Worm (Caenorhabditis elegans): ENCODE results near the gene Y71H2AL.4.

DNA sequence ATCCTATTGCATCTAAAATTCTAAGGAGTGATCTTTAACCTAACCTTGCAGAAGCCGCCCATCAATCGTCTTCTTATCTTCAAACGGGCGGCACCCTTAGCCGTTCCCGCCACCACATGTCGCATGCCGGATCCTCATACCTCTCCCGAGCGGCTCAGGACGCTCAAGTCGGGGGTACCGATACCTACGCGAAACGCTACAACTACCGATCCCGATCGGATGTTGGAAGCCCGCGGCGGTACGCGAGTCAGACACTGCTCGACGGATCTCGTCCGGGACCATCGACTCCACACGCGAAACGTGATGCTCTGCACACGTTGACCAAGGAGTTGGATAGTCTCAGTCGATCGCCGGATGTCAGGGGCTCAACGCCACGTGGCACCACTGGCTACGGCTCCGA is 6.8 kb upstream of the Y71H2AL.4 start:
- TF ChIP-seq ama-1 (optimal IDR thresholded peaks at IDR 0.05) (no peak), nfya-1 (tag; optimal IDR thresholded peaks at IDR 0.05; ENCODE audit: insufficient read depth) (no peak), elt-1 (tag; optimal IDR thresholded peaks at IDR 0.05) (no peak), mdl-1 (tag; optimal IDR thresholded peaks at IDR 0.05) (no peak), ztf-4 (tag; optimal IDR thresholded peaks at IDR 0.05) (no peak), unc-62 (GFP tag; optimal IDR thresholded peaks at IDR 0.05) (no peak), nhr-76 (tag; optimal IDR thresholded peaks at IDR 0.05) (no peak), nhr-77 (tag; optimal IDR thresholded peaks at IDR 0.05) (no peak), snpc-4 (tag; optimal IDR thresholded peaks at IDR 0.05) (no peak)

All from whole organism, L3 larva.